Worm (Caenorhabditis elegans): ENCODE data around the gene cpr-5.

cpr-5 gene

ce11 chrV:1133840-1134239, at the start of gene cpr-5:
cpr-5 (minus strand) TSS chrV:1134036.
- TF ChIP-seq lin-54 (GFP tag; optimal IDR thresholded peaks at IDR 0.05) (no peak), lag-1 (GFP tag; IDR thresholded peaks at IDR 0.05) (no peak), mxl-1 (tag; optimal IDR thresholded peaks at IDR 0.05) (no peak)

ce11 chrV:1179279-1179678, 45.4 kb upstream of the cpr-5 start, which contains the start of gene F25A2.1:
F25A2.1 (plus strand) TSS chrV:1179579.
- TF ChIP-seq Y53G8AR.9 (GFP tag; conservative IDR thresholded peaks at IDR 0.05) (0 out of 2 replicates have a peak, but pooled peaks have one; percentile 32), efl-1 (GFP tag; optimal IDR thresholded peaks at IDR 0.05) (no peak), hrde-1 (tag; optimal IDR thresholded peaks at IDR 0.05; ENCODE audit: borderline replicate concordance) (no peak), K12H6.12 (tag; optimal IDR thresholded peaks at IDR 0.05) (no peak), ets-4 (GFP tag; optimal IDR thresholded peaks at IDR 0.05) (peak; percentile 28), C06A6.2 (GFP tag; conservative IDR thresholded peaks at IDR 0.05) (no peak), nhr-80 (tag; optimal IDR thresholded peaks at IDR 0.05) (peak; percentile 14), athp-1 (tag; optimal IDR thresholded peaks at IDR 0.05) (no peak), K11D2.4 (GFP tag; IDR thresholded peaks at IDR 0.05) (no peak)

ce11 chrV:1176277-1176839, 42.5 kb upstream of the cpr-5 start, which contains the start of gene T21H3.1:
T21H3.1 (plus strand) TSS chrV:1176724.
- TF ChIP-seq ztf-6 (GFP tag; IDR thresholded peaks at IDR 0.05) (no peak), ets-4 (GFP tag; optimal IDR thresholded peaks at IDR 0.05) (peak; percentile 56), attf-3 (GFP tag; conservative IDR thresholded peaks at IDR 0.05) (no peak), sdz-38 (tag; optimal IDR thresholded peaks at IDR 0.05) (no peak), nhr-80 (tag; optimal IDR thresholded peaks at IDR 0.05) (peak; percentile 75), atf-7 (tag; optimal IDR thresholded peaks at IDR 0.05) (peak; percentile 89), ztf-25 (GFP tag; IDR thresholded peaks at IDR 0.05) (0 out of 2 replicates have a peak, but pooled peaks have one; percentile 5), mel-28 (tag; optimal IDR thresholded peaks at IDR 0.05; ENCODE audit: borderline replicate concordance) (no peak), Y67H2A.10 (GFP tag; conservative IDR thresholded peaks at IDR 0.05) (no peak), Y53G8AR.9 (GFP tag; conservative IDR thresholded peaks at IDR 0.05) (no peak)

ce11 chrV:1170591-1170990, 36.8 kb upstream of the cpr-5 start:
- TF ChIP-seq ztf-6 (GFP tag; IDR thresholded peaks at IDR 0.05), result no peak
- TF ChIP-seq ceh-79 (tag; optimal IDR thresholded peaks at IDR 0.05), result no peak
- TF ChIP-seq bed-2 (GFP tag; IDR thresholded peaks at IDR 0.05), result no peak
- TF ChIP-seq madf-3 (GFP tag; IDR thresholded peaks at IDR 0.05), result 0 out of 2 replicates have a peak, but pooled peaks have one; percentile 52
- no peak for TF ChIP-seq sdz-38 (tag; optimal IDR thresholded peaks at IDR 0.05)
- no peak for TF ChIP-seq nhr-27 (tag; optimal IDR thresholded peaks at IDR 0.05)

ce11 chrV:1165090-1165761, 31.4 kb upstream of the cpr-5 start, which contains the start of gene ptr-16:
ptr-16 (plus strand) TSS chrV:1165711.
- TF ChIP-seq lin-26 (GFP tag; IDR thresholded peaks at IDR 0.05) (no peak), T07F8.4 (tag; optimal IDR thresholded peaks at IDR 0.05) (no peak), madf-8 (GFP tag; conservative IDR thresholded peaks at IDR 0.05) (no peak), let-526 (GFP tag; IDR thresholded peaks at IDR 0.05) (no peak), zim-3 (tag; optimal IDR thresholded peaks at IDR 0.05) (no peak), repo-1 (tag; optimal IDR thresholded peaks at IDR 0.05) (no peak), tbx-9 (tag; optimal IDR thresholded peaks at IDR 0.05; ENCODE audit: borderline replicate concordance) (no peak), mxl-1 (tag; optimal IDR thresholded peaks at IDR 0.05) (no peak)
